Worm (Caenorhabditis elegans) whole organism, late embryonic: ENCODE measurements around the gene C34F6.9.

ENCODE experiments used
- C08G9.2 ChIP-seq: sonication (generic microtip); optimal IDR thresholded peaks from 2 replicates; lab custom pipeline; 2016; ENCODE audit warnings: mild to moderate bottlenecking, missing genetic modification characterization, moderate library complexity, missing compliant biosample characterization
- C38D4.7 ChIP-seq: fragments of 200-800 bp; sonication (Bioruptor generic); optimal IDR thresholded peaks from 2 replicates; lab custom pipeline; 2018; ENCODE audit warnings: mild to moderate bottlenecking, missing genetic modification characterization, moderate library complexity, missing compliant biosample characterization
- F13H6.1 ChIP-seq: sonication (generic microtip); optimal IDR thresholded peaks from 2 replicates; lab custom pipeline; 2016; ENCODE audit warnings: missing genetic modification characterization, missing compliant biosample characterization
- K02D7.2 ChIP-seq: sonication (generic microtip); optimal IDR thresholded peaks from 2 replicates; lab custom pipeline; 2017; ENCODE audit warnings: mild to moderate bottlenecking, missing genetic modification characterization, missing compliant biosample characterization
- K09A11.1 ChIP-seq: sonication (generic microtip); optimal IDR thresholded peaks from 2 replicates; lab custom pipeline; 2017; ENCODE audit warnings: antibody characterized with exemption, mild to moderate bottlenecking, missing genetic modification characterization, missing compliant biosample characterization; ENCODE audit not compliant: insufficient read depth
- ama-1 ChIP-seq: fragments of 150-350 bp; optimal IDR thresholded peaks from 2 replicates; lab custom pipeline; 2014
- ceh-18 ChIP-seq: sonication (generic microtip); optimal IDR thresholded peaks from 2 replicates; lab custom pipeline; 2016; ENCODE audit warnings: missing genetic modification characterization, missing compliant biosample characterization
- ceh-22 ChIP-seq: sonication (generic microtip); optimal IDR thresholded peaks from 2 replicates; lab custom pipeline; 2017; ENCODE audit warnings: missing biosample characterization, missing genetic modification characterization
- ceh-31 ChIP-seq: sonication (generic microtip); optimal IDR thresholded peaks from 2 replicates; lab custom pipeline; 2016; ENCODE audit warnings: missing genetic modification characterization, missing compliant biosample characterization
- ceh-34 ChIP-seq: sonication (generic microtip); optimal IDR thresholded peaks from 2 replicates; lab custom pipeline; 2016; ENCODE audit warnings: mild to moderate bottlenecking, missing genetic modification characterization, missing compliant biosample characterization
- ceh-9 ChIP-seq: sonication (generic microtip); optimal IDR thresholded peaks from 2 replicates; lab custom pipeline; 2016; ENCODE audit warnings: mild to moderate bottlenecking, missing genetic modification characterization, inconsistent platforms, missing compliant biosample characterization
- che-1 ChIP-seq: sonication (generic microtip); optimal IDR thresholded peaks from 2 replicates; lab custom pipeline; 2016; ENCODE audit warnings: mild to moderate bottlenecking, missing genetic modification characterization, missing compliant biosample characterization
- elt-2 ChIP-seq: sonication (generic microtip); optimal IDR thresholded peaks from 2 replicates; lab custom pipeline; 2016; ENCODE audit warnings: missing genetic modification reagents, missing genetic modification characterization, missing compliant biosample characterization
- elt-4 ChIP-seq: sonication (generic microtip); optimal IDR thresholded peaks from 2 replicates; lab custom pipeline; 2016; ENCODE audit warnings: missing genetic modification characterization, missing compliant biosample characterization
- ets-4 ChIP-seq: sonication (generic microtip); optimal IDR thresholded peaks from 2 replicates; lab custom pipeline; 2016; ENCODE audit warnings: missing genetic modification characterization, missing compliant biosample characterization
- eyg-1 ChIP-seq: sonication (generic microtip); optimal IDR thresholded peaks from 2 replicates; lab custom pipeline; 2016; ENCODE audit warnings: missing genotype, missing genetic modification characterization, missing compliant biosample characterization
- fax-1 ChIP-seq: sonication (generic microtip); optimal IDR thresholded peaks from 2 replicates; lab custom pipeline; 2016; ENCODE audit warnings: missing genotype, missing genetic modification characterization, missing compliant biosample characterization
- gmeb-2 ChIP-seq: sonication (generic microtip); optimal IDR thresholded peaks from 2 replicates; lab custom pipeline; 2016; ENCODE audit warnings: missing genetic modification characterization, inconsistent platforms, missing compliant biosample characterization
- hlh-15 ChIP-seq: sonication (generic microtip); optimal IDR thresholded peaks from 2 replicates; lab custom pipeline; 2016; ENCODE audit warnings: missing genetic modification characterization, missing compliant biosample characterization
- hlh-30 ChIP-seq: sonication (generic microtip); optimal IDR thresholded peaks from 2 replicates; lab custom pipeline; 2017; ENCODE audit warnings: antibody characterized with exemption, missing genetic modification characterization, missing compliant biosample characterization; ENCODE audit not compliant: insufficient read depth
- hlh-8 ChIP-seq: sonication (generic microtip); optimal IDR thresholded peaks from 2 replicates; lab custom pipeline; 2016; ENCODE audit warnings: missing genotype, missing genetic modification characterization, missing compliant biosample characterization
- lim-6 ChIP-seq: sonication (generic microtip); optimal IDR thresholded peaks from 2 replicates; lab custom pipeline; 2016; ENCODE audit warnings: missing genetic modification characterization, missing compliant biosample characterization
- lin-11 ChIP-seq: fragments of 200-800 bp; sonication (Bioruptor generic); optimal IDR thresholded peaks from 2 replicates; lab custom pipeline; 2018; ENCODE audit warnings: mild to moderate bottlenecking, missing genetic modification characterization, missing compliant biosample characterization
- madf-2 ChIP-seq: sonication (generic microtip); optimal IDR thresholded peaks from 2 replicates; lab custom pipeline; 2017; ENCODE audit warnings: missing genetic modification characterization, missing compliant biosample characterization
- nfya-1 ChIP-seq: sonication (generic microtip); optimal IDR thresholded peaks from 2 replicates; lab custom pipeline; 2017; ENCODE audit warnings: missing genetic modification characterization, mild to moderate bottlenecking, missing compliant biosample characterization, antibody characterized with exemption, moderate library complexity
- nhr-11 ChIP-seq: fragments of 150-350 bp; optimal IDR thresholded peaks from 2 replicates; lab custom pipeline; 2014; ENCODE audit warnings: missing biosample characterization, missing genetic modification characterization
- nhr-232 ChIP-seq: sonication (generic microtip); optimal IDR thresholded peaks from 2 replicates; lab custom pipeline; 2016; ENCODE audit warnings: missing genetic modification characterization, missing compliant biosample characterization
- odd-2 ChIP-seq: sonication (generic microtip); optimal IDR thresholded peaks from 2 replicates; lab custom pipeline; 2017; ENCODE audit warnings: antibody characterized with exemption, mild to moderate bottlenecking, missing genetic modification characterization, missing compliant biosample characterization
- pha-2 ChIP-seq: sonication (generic microtip); optimal IDR thresholded peaks from 2 replicates; lab custom pipeline; 2017; ENCODE audit warnings: mild to moderate bottlenecking, missing genetic modification characterization, missing compliant biosample characterization
- pqm-1 ChIP-seq: sonication (generic microtip); optimal IDR thresholded peaks from 2 replicates; lab custom pipeline; 2016; ENCODE audit warnings: missing genetic modification characterization, missing compliant biosample characterization
- ref-2 ChIP-seq: sonication (generic microtip); optimal IDR thresholded peaks from 2 replicates; lab custom pipeline; 2016; ENCODE audit warnings: missing genetic modification characterization, missing compliant biosample characterization
- sdc-2 ChIP-seq: sonication (generic microtip); optimal IDR thresholded peaks from 2 replicates; lab custom pipeline; 2016; ENCODE audit warnings: missing genotype, missing genetic modification characterization, missing compliant biosample characterization
- sox-2 ChIP-seq: fragments of 200-800 bp; sonication (Bioruptor generic); IDR thresholded peaks from 2 replicates; pipeline ENCODE4 v1.3.6; 2022; ENCODE audit warnings: missing genetic modification reagents, missing genetic modification characterization, missing compliant biosample characterization
- sox-4 ChIP-seq: sonication (generic microtip); optimal IDR thresholded peaks from 2 replicates; lab custom pipeline; 2017; ENCODE audit warnings: mild to moderate bottlenecking, missing genetic modification characterization, inconsistent platforms, missing compliant biosample characterization
- tbx-7 ChIP-seq: sonication (generic microtip); optimal IDR thresholded peaks from 2 replicates; lab custom pipeline; 2016; ENCODE audit warnings: missing genotype, missing genetic modification characterization, missing compliant biosample characterization
- unc-42 ChIP-seq: sonication (generic microtip); optimal IDR thresholded peaks from 2 replicates; lab custom pipeline; 2016; ENCODE audit warnings: missing genotype, missing genetic modification characterization, missing compliant biosample characterization
- unc-86 ChIP-seq: sonication (generic microtip); optimal IDR thresholded peaks from 2 replicates; lab custom pipeline; 2016; ENCODE audit warnings: missing genetic modification characterization, missing compliant biosample characterization
- zip-5 ChIP-seq: sonication (generic microtip); optimal IDR thresholded peaks from 2 replicates; lab custom pipeline; 2016; ENCODE audit warnings: missing genetic modification characterization, missing compliant biosample characterization

The C34F6.9 gene

ce11 chrX:11222597-11223218, at the start of gene C34F6.9:
C34F6.9 (minus strand) TSS chrX:11222647.
- TF ChIP-seq lin-11 (tag; lab: Kevin White, UChicago) (no peak), pha-2 (tag; lab: Kevin White, UChicago) (no peak), ref-2 (tag; lab: Kevin White, UChicago) (no peak), unc-86 (no peak), elt-2 (tag; lab: Kevin White, UChicago) (no peak), hlh-15 (tag; lab: Kevin White, UChicago) (no peak), C38D4.7 (no peak), tbx-7 (tag; lab: Kevin White, UChicago) (no peak), ceh-34 (no peak), lim-6 (tag; lab: Kevin White, UChicago) (no peak), fax-1 (tag; lab: Kevin White, UChicago) (no peak), gmeb-2 (tag; lab: Kevin White, UChicago) (no peak), sdc-2 (tag; lab: Kevin White, UChicago) (no peak), odd-2 (no peak), zip-5 (no peak)

ce11 chrX:11270882-11271281, 48.4 kb upstream of the C34F6.9 start, which contains the start of gene ifa-1:
ifa-1 (plus strand) TSS chrX:11271182.
- no peak for TF ChIP-seq ceh-34
- no peak for TF ChIP-seq unc-42
- TF ChIP-seq F13H6.1 (tag; lab: Kevin White, UChicago), result no peak
- no peak for TF ChIP-seq K02D7.2 (tag; lab: Kevin White, UChicago)
- no peak for TF ChIP-seq nhr-11
- no peak for TF ChIP-seq tbx-7 (tag; lab: Kevin White, UChicago)
- TF ChIP-seq hlh-8 (tag; lab: Kevin White, UChicago), result no peak
- no peak for TF ChIP-seq eyg-1 (tag; lab: Kevin White, UChicago)
- no peak for TF ChIP-seq ceh-9 (tag; lab: Kevin White, UChicago)

- TF ChIP-seq madf-2, result no peak
- TF ChIP-seq ceh-31 (tag; lab: Kevin White, UChicago), result no peak
- no peak for TF ChIP-seq K09A11.1 (tag; lab: Kevin White, UChicago)
- no peak for TF ChIP-seq ceh-34
- TF ChIP-seq ceh-22, result no peak
- no peak for TF ChIP-seq zip-5
- no peak for TF ChIP-seq ets-4 (tag; lab: Kevin White, UChicago)
- no peak for TF ChIP-seq C08G9.2 (tag; lab: Kevin White, UChicago)
- TF ChIP-seq ama-1 (lab: Kevin White, UChicago), result no peak
- no peak for TF ChIP-seq hlh-15 (tag; lab: Kevin White, UChicago)
- TF ChIP-seq ceh-18 (tag; lab: Kevin White, UChicago), result no peak
- TF ChIP-seq eyg-1 (tag; lab: Kevin White, UChicago), result no peak
- no peak for TF ChIP-seq nfya-1 (tag; lab: Kevin White, UChicago)
- TF ChIP-seq F13H6.1 (tag; lab: Kevin White, UChicago), result no peak
- TF ChIP-seq sox-4 (tag; lab: Kevin White, UChicago), result no peak
- no peak for TF ChIP-seq hlh-30 (tag; lab: Kevin White, UChicago)
Observed at ce11 chrX:11268970-11269369, 46.5 kb upstream of the C34F6.9 start, which contains the start of gene C03A3.3. C03A3.3 (minus strand) TSS chrX:11269070.

ce11 chrX:11266711-11267110, 44.3 kb upstream of the C34F6.9 start, which contains the start of gene C03A3.9:
C03A3.9 (plus strand) TSS chrX:11267011.
- TF ChIP-seq sox-2, result no peak
- TF ChIP-seq ceh-9 (tag; lab: Kevin White, UChicago), result no peak
- TF ChIP-seq lin-11 (tag; lab: Kevin White, UChicago), result no peak
- no peak for TF ChIP-seq elt-4 (tag; lab: Kevin White, UChicago)
- no peak for TF ChIP-seq che-1 (tag; lab: Kevin White, UChicago)
- TF ChIP-seq pqm-1 (tag; lab: Kevin White, UChicago), result no peak
- no peak for TF ChIP-seq sox-4 (tag; lab: Kevin White, UChicago)
- no peak for TF ChIP-seq madf-2
- no peak for TF ChIP-seq nhr-232 (tag; lab: Kevin White, UChicago)
- TF ChIP-seq unc-42, result no peak
- no peak for TF ChIP-seq unc-86
- TF ChIP-seq hlh-8 (tag; lab: Kevin White, UChicago), result no peak
- TF ChIP-seq, all 69 proteins: peak for 0
